Fruit fly (Drosophila melanogaster): ENCODE results near the gene CG2021.

DNA sequence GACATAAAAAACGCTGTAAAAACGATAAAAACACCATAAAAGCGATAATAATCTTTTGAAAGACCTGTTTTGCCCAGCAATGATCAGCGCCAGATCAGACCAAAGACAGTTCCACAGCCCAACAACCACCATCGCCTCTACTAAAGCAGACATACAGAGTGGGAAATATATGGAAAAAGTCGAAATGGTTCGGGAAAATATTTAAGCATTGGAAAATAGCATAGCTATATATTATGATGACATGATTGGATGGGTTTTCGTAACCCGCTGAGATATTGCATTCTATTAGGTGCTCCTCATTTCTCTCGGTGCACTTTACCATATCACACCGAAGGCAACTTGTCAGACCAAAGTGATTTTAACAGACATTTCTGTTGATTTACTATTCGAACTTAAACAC is 31.4 kb upstream of the CG2021 start:
- TF ChIP-seq CG7045 (GFP tag; optimal IDR thresholded peaks at IDR 0.05) (peak; percentile 45), CG7101 (tag; optimal IDR thresholded peaks at IDR 0.05) (no peak), CG33017 (tag; optimal IDR thresholded peaks at IDR 0.05) (no peak), CG14711 (tag; optimal IDR thresholded peaks at IDR 0.05) (no peak), tj (GFP tag; optimal IDR thresholded peaks at IDR 0.05) (no peak), kay (GFP tag; ENCODE audit: borderline replicate concordance) (no peak), bab1 (GFP tag; optimal IDR thresholded peaks at IDR 0.05) (no peak), CG5204 (GFP tag; optimal IDR thresholded peaks at IDR 0.05) (peak; percentile 4), Clk (GFP tag; optimal IDR thresholded peaks at IDR 0.05) (no peak), Mnt (GFP tag; optimal IDR thresholded peaks at IDR 0.05) (no peak), toe (GFP tag; optimal IDR thresholded peaks at IDR 0.05) (no peak)

All from whole organism, adult.